Fruit fly (Drosophila melanogaster) whole organism, embryonic: Measurements from ENCODE around the gene Muc68E.

Experiments used
- CG10959 ChIP-seq: fragments of 200-800 bp; sonication (Bioruptor generic); IDR thresholded peaks from 2 replicates; pipeline ENCODE4 v1.3.6; 2022; ENCODE audit warnings: missing biosample characterization, missing genetic modification characterization
- CG1603 ChIP-seq: fragments of 200-800 bp; sonication (Bioruptor generic); optimal IDR thresholded peaks from 2 replicates; lab custom pipeline; 2019; ENCODE audit warnings: missing biosample characterization, mild to moderate bottlenecking, missing genetic modification characterization, moderate library complexity
- CG42726 ChIP-seq: fragments of 200-800 bp; sonication (Bioruptor generic); IDR thresholded peaks from 2 replicates; pipeline ENCODE4 v1.3.6; 2022; ENCODE audit warnings: missing biosample characterization, missing genetic modification characterization; ENCODE audit not compliant: partially characterized antibody
- CG6689 ChIP-seq: fragments of 200-800 bp; sonication (Bioruptor generic); IDR thresholded peaks from 2 replicates; pipeline ENCODE4 v1.3.6; 2022; ENCODE audit warnings: missing biosample characterization, missing genetic modification characterization
- CG8290 ChIP-seq, 3 experiments: fragments of 200-800 bp; sonication (Bioruptor generic); optimal IDR thresholded peaks; 2 replicates each; lab custom pipeline; 2016 to 2019; ENCODE audit warnings: missing biosample characterization in 3 of 3, missing genetic modification characterization in 3 of 3, mild to moderate bottlenecking in 2 of 3, moderate library complexity in 1 of 3
- Lhr ChIP-seq: fragments of 200-800 bp; sonication (Bioruptor generic); optimal IDR thresholded peaks from 3 replicates; lab custom pipeline; 2017; ENCODE audit warnings: mild to moderate bottlenecking, missing biosample characterization, missing genetic modification reagents, missing genetic modification characterization
- ara ChIP-seq: fragments of 200-800 bp; sonication (Bioruptor generic); IDR thresholded peaks from 2 replicates; pipeline ENCODE4 v1.3.6; 2022; ENCODE audit warnings: missing biosample characterization, missing genetic modification characterization
- grn ChIP-seq: fragments of 200-800 bp; sonication (Bioruptor generic); optimal IDR thresholded peaks from 3 replicates; lab custom pipeline; 2017; ENCODE audit warnings: missing biosample characterization, missing genetic modification characterization
- pita ChIP-seq: fragments of 200-800 bp; sonication (Bioruptor generic); optimal IDR thresholded peaks from 2 replicates; lab custom pipeline; 2017; ENCODE audit warnings: missing biosample characterization, mild to moderate bottlenecking, missing genetic modification characterization
- schlank ChIP-seq: fragments of 200-800 bp; sonication (Bioruptor generic); optimal IDR thresholded peaks from 2 replicates; lab custom pipeline; 2018; ENCODE audit warnings: missing biosample characterization, mild to moderate bottlenecking, missing genetic modification characterization
- sens ChIP-seq: fragments of 200-800 bp; sonication (Bioruptor generic); peaks from one replicate; lab custom pipeline; 2016; ENCODE audit warnings: missing biosample characterization, missing genetic modification characterization
- stwl ChIP-seq: fragments of 200-800 bp; sonication (Bioruptor generic); optimal IDR thresholded peaks from 3 replicates; lab custom pipeline; 2018; ENCODE audit warnings: missing biosample characterization, mild to moderate bottlenecking, missing genetic modification characterization, moderate library complexity

Gene Muc68E

DNA sequence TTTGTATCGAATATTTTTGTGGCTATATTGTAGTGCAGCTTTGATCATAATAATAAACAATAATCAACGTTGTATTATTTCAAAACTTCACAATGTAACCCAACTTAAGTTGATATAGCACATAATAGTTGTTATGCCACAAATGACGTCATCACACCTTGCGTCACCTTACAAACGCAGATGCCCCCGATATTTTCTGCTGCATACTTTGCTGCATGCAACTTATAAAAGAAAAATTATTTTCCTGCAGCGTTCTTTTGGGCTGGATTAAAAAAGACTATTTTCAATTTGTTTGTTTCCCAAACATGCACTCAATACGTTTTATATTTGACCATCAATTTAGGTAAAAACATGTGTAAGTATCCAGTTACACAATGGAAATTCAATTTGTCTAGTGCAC lies 54.6 kb downstream of the Muc68E start (continued):
- no peak for TF ChIP-seq CG8290 (GFP tag; optimal IDR thresholded peaks at IDR 0.05; lab: Kevin White, UChicago)
- TF ChIP-seq CG8290 (tag; optimal IDR thresholded peaks at IDR 0.05; lab: Kevin White, UChicago): no peak
- no peak for TF ChIP-seq CG10959 (GFP tag; lab: Robert Waterston, UW)
- TF ChIP-seq CG42726 (GFP tag; lab: Robert Waterston, UW): 0 out of 2 replicates have a peak, but pooled peaks have one; percentile 40
- TF ChIP-seq pita: peak; percentile 21
- TF ChIP-seq ara (GFP tag; lab: Robert Waterston, UW): no peak
- TF ChIP-seq stwl (tag; lab: Kevin White, UChicago): peak; percentile 62
- TF ChIP-seq CG1603 (tag; lab: Kevin White, UChicago): peak; percentile 24
- TF ChIP-seq sens (GFP tag; lab: Kevin White, UChicago): peak; percentile 62
- TF ChIP-seq schlank (tag; lab: Kevin White, UChicago): no peak
- TF ChIP-seq grn (GFP tag; lab: Kevin White, UChicago): no peak
- TF ChIP-seq Lhr (GFP tag; lab: Kevin White, UChicago): peak; percentile 18
- TF ChIP-seq CG6689: peak; percentile 98
